Worm (Caenorhabditis elegans): ENCODE measurements around the gene nas-25.

- no peak for TF ChIP-seq unc-62 (GFP tag; optimal IDR thresholded peaks at IDR 0.05)
- no peak for TF ChIP-seq ztf-4 (tag; optimal IDR thresholded peaks at IDR 0.05)
- no peak for TF ChIP-seq alr-1 (tag; optimal IDR thresholded peaks at IDR 0.05; ENCODE audit: borderline replicate concordance)
Measured at ce11 chrII:8822711-8823110, 3.2 kb upstream of the nas-25 start.

All from whole organism, L1 larva.